Worm (Caenorhabditis elegans): Measurements from ENCODE around the gene C12D5.10.

DNA sequence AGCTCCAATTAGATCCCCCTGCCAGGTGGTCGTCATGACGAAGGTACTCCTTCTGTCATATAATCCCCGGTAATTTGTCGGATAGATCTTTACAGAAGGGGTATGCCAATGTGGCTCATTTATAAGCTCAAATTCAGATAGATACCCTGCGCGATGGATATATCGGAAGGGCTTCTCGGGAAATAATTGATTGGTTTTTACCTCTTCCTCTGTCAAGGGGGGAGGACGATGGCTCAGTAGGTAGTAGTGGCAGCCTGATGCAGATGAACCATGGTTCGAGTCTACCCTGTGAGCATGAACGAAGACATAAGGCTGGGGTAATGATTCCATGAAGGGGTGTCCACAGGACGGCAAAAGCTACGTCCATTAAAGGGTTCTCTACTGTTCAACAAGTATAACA, 46.1 kb downstream of the C12D5.10 start:
- no peak for TF ChIP-seq blmp-1 (tag; optimal IDR thresholded peaks at IDR 0.05)
- no peak for TF ChIP-seq unc-62 (GFP tag; optimal IDR thresholded peaks at IDR 0.05)
- no peak for TF ChIP-seq snpc-4 (tag; optimal IDR thresholded peaks at IDR 0.05)
- no peak for TF ChIP-seq pha-4 (tag; optimal IDR thresholded peaks at IDR 0.05)
- no peak for TF ChIP-seq nhr-76 (tag; optimal IDR thresholded peaks at IDR 0.05)
- no peak for TF ChIP-seq elt-1 (tag; optimal IDR thresholded peaks at IDR 0.05; ENCODE audit: borderline replicate concordance, insufficient read depth)
- no peak for TF ChIP-seq nhr-237 (tag; optimal IDR thresholded peaks at IDR 0.05)
- no peak for TF ChIP-seq unc-120 (tag; optimal IDR thresholded peaks at IDR 0.05; ENCODE audit: poor library complexity, severe bottlenecking)

Data from whole organism, mixed stage, embryonic.